Fruit fly (Drosophila melanogaster): Measurements from ENCODE around the gene mRpL47.

The mRpL47 gene

dm6 chr3R:9527907-9528842 lies 12.5 kb upstream of the mRpL47 start (continued):
- TF ChIP-seq CG13123 (GFP tag; optimal IDR thresholded peaks at IDR 0.05) (peak; percentile 48), CG8359 (GFP tag; optimal IDR thresholded peaks at IDR 0.05; ENCODE audit: borderline replicate concordance) (peak; percentile 58), tna (GFP tag; IDR thresholded peaks at IDR 0.05; ENCODE audit: partially characterized antibody) (peak; percentile 30; the same call in 1 of the 2 replicates), B-H1 (GFP tag; IDR thresholded peaks at IDR 0.05) (peak; percentile 89), CG7372 (GFP tag; IDR thresholded peaks at IDR 0.05) (peak; percentile 85), mld (GFP tag; IDR thresholded peaks at IDR 0.05; ENCODE audit: partially characterized antibody) (no peak), chm (GFP tag; IDR thresholded peaks at IDR 0.05) (peak; percentile 90), YL-1 (GFP tag; optimal IDR thresholded peaks at IDR 0.05) (no peak), Ptx1 (GFP tag; IDR thresholded peaks at IDR 0.05) (peak; percentile 91), eve (GFP tag; optimal IDR thresholded peaks at IDR 0.05) (no peak), kni (GFP tag; optimal IDR thresholded peaks at IDR 0.05) (no peak), ase (GFP tag; IDR thresholded peaks at IDR 0.05) (peak; percentile 85), sc (optimal IDR thresholded peaks at IDR 0.05) (no peak), sc (GFP tag; optimal IDR thresholded peaks at IDR 0.05) (peak; percentile 17), pzg (GFP tag; optimal IDR thresholded peaks at IDR 0.05) (peak; percentile 23), CG10431 (GFP tag; optimal IDR thresholded peaks at IDR 0.05) (no peak), CG7839 (tag; optimal IDR thresholded peaks at IDR 0.05) (peak; percentile 92), Blimp-1 (GFP tag; optimal IDR thresholded peaks at IDR 0.05) (peak; percentile 83), Max (GFP tag; optimal IDR thresholded peaks at IDR 0.05) (peak; percentile 85), Ets97D (GFP tag; optimal IDR thresholded peaks at IDR 0.05) (peak; percentile 78), lbe (GFP tag; optimal IDR thresholded peaks at IDR 0.05) (peak; percentile 95), Dll (GFP tag; IDR thresholded peaks at IDR 0.05; ENCODE audit: partially characterized antibody) (no peak), tgo (GFP tag; IDR thresholded peaks at IDR 0.05) (peak; percentile 91), CG43689 (GFP tag; IDR thresholded peaks at IDR 0.05) (peak; percentile 72), Dbx (GFP tag; IDR thresholded peaks at IDR 0.05) (peak; percentile 97), CG2120 (GFP tag; optimal IDR thresholded peaks at IDR 0.05) (peak; percentile 91), bab2 (GFP tag; optimal IDR thresholded peaks at IDR 0.05) (peak; percentile 91), zen (tag; optimal IDR thresholded peaks at IDR 0.05) (peak; percentile 66), CG17568 (GFP tag; optimal IDR thresholded peaks at IDR 0.05) (peak; percentile 30), ttk (GFP tag; IDR thresholded peaks at IDR 0.05) (peak; percentile 82), zfh1 (GFP tag; IDR thresholded peaks at IDR 0.05) (peak; percentile 91), CG3995 (GFP tag; optimal IDR thresholded peaks at IDR 0.05) (peak; percentile 71), otp (GFP tag; IDR thresholded peaks at IDR 0.05) (peak; percentile 85), tx (GFP tag; optimal IDR thresholded peaks at IDR 0.05) (peak; percentile 69), ind (GFP tag; optimal IDR thresholded peaks at IDR 0.05) (peak; percentile 95), CG13624 (GFP tag; optimal IDR thresholded peaks at IDR 0.05) (peak; percentile 95), pb (GFP tag; optimal IDR thresholded peaks at IDR 0.05) (peak; percentile 88), CG18764 (GFP tag; optimal IDR thresholded peaks at IDR 0.05) (peak; percentile 85), CG14710 (tag; optimal IDR thresholded peaks at IDR 0.05) (peak; percentile 35), Sin3A (optimal IDR thresholded peaks at IDR 0.05) (no peak), CG7556 (GFP tag; optimal IDR thresholded peaks at IDR 0.05) (peak; percentile 80), Lim3 (GFP tag; IDR thresholded peaks at IDR 0.05) (no peak), Ada2b (GFP tag; IDR thresholded peaks at IDR 0.05) (peak; percentile 96), Hey (tag; optimal IDR thresholded peaks at IDR 0.05) (peak; percentile 66), CG13287 (GFP tag; IDR thresholded peaks at IDR 0.05; ENCODE audit: partially characterized antibody) (no peak), crp (GFP tag; optimal IDR thresholded peaks at IDR 0.05) (peak in 1 of 2 experiments; percentile 33), CG10366 (GFP tag; IDR thresholded peaks at IDR 0.05) (peak; percentile 83), CG1792 (GFP tag; optimal IDR thresholded peaks at IDR 0.05) (peak; percentile 93), unc-4 (GFP tag; IDR thresholded peaks at IDR 0.05; ENCODE audit: partially characterized antibody) (no peak)
